Fruit fly (Drosophila melanogaster): ENCODE data around the gene CG4022.

Gene CG4022

dm6 chr3L:9441907-9442479, 31.4 kb upstream of the CG4022 start, which contains the start of the genes Bet3 and Nf-YA:
Bet3 (minus strand) TSS chr3L:9442267.
Nf-YA (minus strand) TSS chr3L:9442267.
- TF ChIP-seq rn (GFP tag; IDR thresholded peaks at IDR 0.05): no peak
- TF ChIP-seq Snoo (tag; optimal IDR thresholded peaks at IDR 0.05): peak; percentile 53
- no peak for TF ChIP-seq CG14655 (GFP tag; optimal IDR thresholded peaks at IDR 0.05)
- no peak for TF ChIP-seq EcR (GFP tag; optimal IDR thresholded peaks at IDR 0.05)
- peak; percentile 88 for TF ChIP-seq D1 (tag; optimal IDR thresholded peaks at IDR 0.05)
- peak; percentile 27 for TF ChIP-seq Ets98B (GFP tag; IDR thresholded peaks at IDR 0.05)
- TF ChIP-seq CG12605 (GFP tag; IDR thresholded peaks at IDR 0.05): no peak
- no peak for TF ChIP-seq CG8301 (tag; optimal IDR thresholded peaks at IDR 0.05)
- no peak for TF ChIP-seq CG32121 (GFP tag; IDR thresholded peaks at IDR 0.05)
- TF ChIP-seq CG15710 (tag; optimal IDR thresholded peaks at IDR 0.05): peak; percentile 49
- TF ChIP-seq CG34367 (tag; optimal IDR thresholded peaks at IDR 0.05): no peak
- no peak for TF ChIP-seq Pif1B (GFP tag; optimal IDR thresholded peaks at IDR 0.05)
- peak; percentile 56; the same call in 1 of the 3 replicates for TF ChIP-seq CG4496 (GFP tag; IDR thresholded peaks at IDR 0.05)
- TF ChIP-seq fd96Ca (GFP tag; IDR thresholded peaks at IDR 0.05): peak; percentile 54; the same call in 1 of the 3 replicates
- no peak for TF ChIP-seq Pif1A (GFP tag; optimal IDR thresholded peaks at IDR 0.05)
- TF ChIP-seq CG13204 (GFP tag; optimal IDR thresholded peaks at IDR 0.05): no peak
- no peak for TF ChIP-seq CG9948 (tag; optimal IDR thresholded peaks at IDR 0.05)
- TF ChIP-seq CG10348 (GFP tag; IDR thresholded peaks at IDR 0.05): no peak
- TF ChIP-seq CG8159 (tag; optimal IDR thresholded peaks at IDR 0.05): no peak
- no peak for TF ChIP-seq CG17806 (tag; optimal IDR thresholded peaks at IDR 0.05)
- TF ChIP-seq gl (tag; optimal IDR thresholded peaks at IDR 0.05): no peak

dm6 chr3L:9438858-9439257, 28.2 kb upstream of the CG4022 start:
- no peak for TF ChIP-seq CG17806 (tag; optimal IDR thresholded peaks at IDR 0.05)
- TF ChIP-seq CG14655 (GFP tag; optimal IDR thresholded peaks at IDR 0.05): no peak
- TF ChIP-seq CG32121 (GFP tag; IDR thresholded peaks at IDR 0.05): no peak
- no peak for TF ChIP-seq D1 (tag; optimal IDR thresholded peaks at IDR 0.05)
- TF ChIP-seq CG34367 (tag; optimal IDR thresholded peaks at IDR 0.05): no peak
- no peak for TF ChIP-seq Pif1A (GFP tag; optimal IDR thresholded peaks at IDR 0.05)
- no peak for TF ChIP-seq CG8159 (tag; optimal IDR thresholded peaks at IDR 0.05)
- TF ChIP-seq rn (GFP tag; IDR thresholded peaks at IDR 0.05): no peak
- TF ChIP-seq Snoo (tag; optimal IDR thresholded peaks at IDR 0.05): no peak
- no peak for TF ChIP-seq CG15710 (tag; optimal IDR thresholded peaks at IDR 0.05)
- no peak for TF ChIP-seq gl (tag; optimal IDR thresholded peaks at IDR 0.05)
- TF ChIP-seq CG12605 (GFP tag; IDR thresholded peaks at IDR 0.05): no peak
- no peak for TF ChIP-seq CG4496 (GFP tag; IDR thresholded peaks at IDR 0.05)
- no peak for TF ChIP-seq CG9948 (tag; optimal IDR thresholded peaks at IDR 0.05)

- TF ChIP-seq Ets98B (GFP tag; IDR thresholded peaks at IDR 0.05) (no peak), Pif1A (GFP tag; optimal IDR thresholded peaks at IDR 0.05) (no peak), CG32121 (GFP tag; IDR thresholded peaks at IDR 0.05) (no peak)
Measured at dm6 chr3L:9435831-9436230, 25.2 kb upstream of the CG4022 start.

dm6 chr3L:9435315-9435714, 24.7 kb upstream of the CG4022 start, which contains the start of gene CG42526:
CG42526 (minus strand) TSS chr3L:9435399.
- TF ChIP-seq CG4496 (GFP tag; IDR thresholded peaks at IDR 0.05): no peak
- no peak for TF ChIP-seq EcR (GFP tag; optimal IDR thresholded peaks at IDR 0.05)
- TF ChIP-seq CG14655 (GFP tag; optimal IDR thresholded peaks at IDR 0.05): no peak
- TF ChIP-seq CG13204 (GFP tag; optimal IDR thresholded peaks at IDR 0.05): no peak
- no peak for TF ChIP-seq CG8159 (tag; optimal IDR thresholded peaks at IDR 0.05)
- peak; percentile 27 for TF ChIP-seq CG34367 (tag; optimal IDR thresholded peaks at IDR 0.05)
- peak; percentile 35 for TF ChIP-seq Ets98B (GFP tag; IDR thresholded peaks at IDR 0.05)

- TF ChIP-seq CG17806 (tag; optimal IDR thresholded peaks at IDR 0.05) (no peak), CG32121 (GFP tag; IDR thresholded peaks at IDR 0.05) (0 out of 2 replicates have a peak, but pooled peaks have one; percentile 37), D1 (tag; optimal IDR thresholded peaks at IDR 0.05) (no peak), CG13204 (GFP tag; optimal IDR thresholded peaks at IDR 0.05) (peak; percentile 11), CG14655 (GFP tag; optimal IDR thresholded peaks at IDR 0.05) (no peak)
Measured at dm6 chr3L:9432810-9433587, 22.4 kb upstream of the CG4022 start.

- TF ChIP-seq CG15710 (tag; optimal IDR thresholded peaks at IDR 0.05) (no peak), Ets98B (GFP tag; IDR thresholded peaks at IDR 0.05) (no peak), CG14655 (GFP tag; optimal IDR thresholded peaks at IDR 0.05) (no peak), EcR (GFP tag; optimal IDR thresholded peaks at IDR 0.05) (no peak), CG12605 (GFP tag; IDR thresholded peaks at IDR 0.05) (no peak)
Measured at dm6 chr3L:9431848-9432623, 21.4 kb upstream of the CG4022 start.
